Worm (Caenorhabditis elegans) whole organism, L4 larva: ENCODE measurements around the gene btbd-10.

Experiments used
- F10B5.3 ChIP-seq: sonication (generic microtip); optimal IDR thresholded peaks from 2 replicates; lab custom pipeline; 2016; ENCODE audit warnings: mild to moderate bottlenecking, missing genetic modification characterization, missing compliant biosample characterization
- F44E2.7 ChIP-seq: fragments of 200-800 bp; sonication (Bioruptor generic); IDR thresholded peaks from 2 replicates; pipeline ENCODE4 v2.1.2; 2022; ENCODE audit warnings: missing genetic modification characterization, missing compliant biosample characterization
- T20F7.1 ChIP-seq: fragments of 200-800 bp; sonication (Bioruptor generic); optimal IDR thresholded peaks from 2 replicates; lab custom pipeline; 2018; ENCODE audit warnings: mild to moderate bottlenecking, missing genetic modification characterization, missing compliant biosample characterization
- T26A8.4 ChIP-seq: fragments of 200-800 bp; sonication (Bioruptor generic); IDR thresholded peaks from 2 replicates; pipeline ENCODE4 v1.3.6; 2022; ENCODE audit warnings: missing genetic modification characterization, missing compliant biosample characterization
- Y105C5A.15 ChIP-seq: fragments of 200-800 bp; sonication (Bioruptor generic); IDR thresholded peaks from 2 replicates; pipeline ENCODE4 v1.3.6; 2022; ENCODE audit warnings: missing genetic modification characterization, missing compliant biosample characterization
- Y5F2A.4 ChIP-seq: fragments of 200-800 bp; sonication (Bioruptor generic); optimal IDR thresholded peaks from 2 replicates; lab custom pipeline; 2018; ENCODE audit warnings: mild to moderate bottlenecking, missing genetic modification characterization, missing compliant biosample characterization
- Y75B8A.6 ChIP-seq: fragments of 200-800 bp; sonication (Bioruptor generic); IDR thresholded peaks from 2 replicates; pipeline ENCODE4 v1.3.6; 2022; ENCODE audit warnings: missing genetic modification reagents, missing genetic modification characterization, missing compliant biosample characterization
- ZK546.5 ChIP-seq, 2 experiments: sonication (generic microtip); optimal IDR thresholded peaks; 2 replicates each; lab custom pipeline; 2017; ENCODE audit warnings: missing biosample characterization in 2 of 2, missing genetic modification characterization in 2 of 2
- aha-1 ChIP-seq: fragments of 150-350 bp; peaks from one replicate; lab custom pipeline; 2014; ENCODE audit warnings: missing biosample characterization, missing genetic modification characterization
- aly-2 ChIP-seq: sonication (generic microtip); optimal IDR thresholded peaks from 2 replicates; lab custom pipeline; 2018; ENCODE audit warnings: missing biosample characterization, missing genetic modification characterization
- ama-1 ChIP-seq: fragments of 150-350 bp; optimal IDR thresholded peaks from 2 replicates; lab custom pipeline; 2014; ENCODE audit warnings: inconsistent platforms, mixed read lengths
- attf-4 ChIP-seq: sonication (generic microtip); optimal IDR thresholded peaks from 3 replicates; lab custom pipeline; 2017; ENCODE audit warnings: missing biosample characterization, missing genetic modification characterization
- ceh-20 ChIP-seq: fragments of 200-800 bp; sonication (Bioruptor generic); IDR thresholded peaks from 2 replicates; pipeline ENCODE4 v1.3.6; 2022; ENCODE audit warnings: missing genetic modification reagents, missing genetic modification characterization, missing compliant biosample characterization
- ceh-28 ChIP-seq: fragments of 150-350 bp; optimal IDR thresholded peaks from 2 replicates; lab custom pipeline; 2014; ENCODE audit warnings: missing biosample characterization, missing genetic modification reagents, missing genetic modification characterization
- ceh-32 ChIP-seq: sonication (generic microtip); optimal IDR thresholded peaks from 2 replicates; lab custom pipeline; 2016; ENCODE audit warnings: mild to moderate bottlenecking, missing genetic modification characterization, missing compliant biosample characterization; ENCODE audit not compliant: poor library complexity
- ceh-62 ChIP-seq: sonication (generic microtip); optimal IDR thresholded peaks from 2 replicates; lab custom pipeline; 2017; ENCODE audit warnings: missing biosample characterization, missing genetic modification characterization
- ceh-82 ChIP-seq: sonication (generic microtip); optimal IDR thresholded peaks from 2 replicates; lab custom pipeline; 2017; ENCODE audit warnings: missing biosample characterization, missing genetic modification characterization
- ces-1 ChIP-seq: fragments of 150-350 bp; sonication (generic microtip); optimal IDR thresholded peaks from 4 replicates; lab custom pipeline; 2014; ENCODE audit warnings: missing biosample characterization, missing genetic modification reagents, missing genetic modification characterization
- cey-2 ChIP-seq: sonication (generic microtip); optimal IDR thresholded peaks from 3 replicates; lab custom pipeline; 2017; ENCODE audit warnings: missing genetic modification characterization, mild to moderate bottlenecking, missing compliant biosample characterization, antibody characterized with exemption, borderline replicate concordance; ENCODE audit not compliant: insufficient read depth
- ctbp-1 ChIP-seq: fragments of 200-800 bp; sonication (Bioruptor generic); IDR thresholded peaks from 2 replicates; pipeline ENCODE4 v1.3.6; 2022; ENCODE audit warnings: missing genetic modification reagents, missing genetic modification characterization, missing compliant biosample characterization
- daf-12 ChIP-seq: fragments of 150-350 bp; optimal IDR thresholded peaks from 2 replicates; lab custom pipeline; 2014; ENCODE audit warnings: missing biosample characterization, missing genetic modification reagents, missing genetic modification characterization
- daf-16 ChIP-seq, 3 experiments: sonication (generic microtip); optimal IDR thresholded peaks; 2 replicates each; lab custom pipeline; 2016 to 2017; ENCODE audit warnings: missing genetic modification characterization in 3 of 3, missing genetic modification reagents in 3 of 3, mild to moderate bottlenecking in 2 of 3, missing compliant biosample characterization in 2 of 3, missing biosample characterization in 1 of 3, moderate library complexity in 1 of 3
- daf-19 ChIP-seq: fragments of 200-800 bp; sonication (Bioruptor generic); conservative IDR thresholded peaks from 2 replicates; pipeline ENCODE4 v1.3.6; 2022; ENCODE audit warnings: missing genetic modification characterization, missing compliant biosample characterization
- dmd-8 ChIP-seq: fragments of 200-800 bp; sonication (Bioruptor generic); IDR thresholded peaks from 2 replicates; pipeline ENCODE4 v1.3.6; 2022; ENCODE audit warnings: missing genetic modification characterization, missing compliant biosample characterization
- dmd-9 ChIP-seq: fragments of 200-800 bp; sonication (Bioruptor generic); IDR thresholded peaks from 2 replicates; pipeline ENCODE4 v1.3.6; 2022; ENCODE audit warnings: missing genetic modification reagents, missing genetic modification characterization, missing compliant biosample characterization
- dpl-1 ChIP-seq: fragments of 150-350 bp; optimal IDR thresholded peaks from 2 replicates; lab custom pipeline; 2014; ENCODE audit warnings: missing biosample characterization, missing genetic modification reagents, missing genetic modification characterization
- hlh-30 ChIP-seq: sonication (generic microtip); optimal IDR thresholded peaks from 2 replicates; lab custom pipeline; 2017; ENCODE audit warnings: antibody characterized with exemption, mild to moderate bottlenecking, missing genetic modification characterization, missing compliant biosample characterization; ENCODE audit not compliant: insufficient read depth
- hmg-1.1 ChIP-seq: fragments of 200-800 bp; sonication (Bioruptor generic); IDR thresholded peaks from 2 replicates; pipeline ENCODE4 v1.3.6; 2022; ENCODE audit warnings: missing genetic modification reagents, missing genetic modification characterization, missing compliant biosample characterization
- jun-1 ChIP-seq: fragments of 150-350 bp; optimal IDR thresholded peaks from 2 replicates; lab custom pipeline; 2014; ENCODE audit warnings: missing biosample characterization, missing genetic modification reagents, missing genetic modification characterization
- lim-7 ChIP-seq: fragments of 200-800 bp; sonication (Bioruptor generic); IDR thresholded peaks from 2 replicates; pipeline ENCODE4 v1.3.6; 2022; ENCODE audit warnings: missing genetic modification characterization, missing compliant biosample characterization
- lin-1 ChIP-seq: fragments of 200-800 bp; sonication (Bioruptor generic); IDR thresholded peaks from 2 replicates; pipeline ENCODE4 v1.3.6; 2022; ENCODE audit warnings: missing genetic modification reagents, missing genetic modification characterization, missing compliant biosample characterization
- lir-3 ChIP-seq: sonication (generic microtip); optimal IDR thresholded peaks from 2 replicates; lab custom pipeline; 2016; ENCODE audit warnings: mild to moderate bottlenecking, missing genetic modification characterization, missing compliant biosample characterization
- mdt-29 ChIP-seq: fragments of 200-800 bp; sonication (Bioruptor generic); IDR thresholded peaks from 2 replicates; pipeline ENCODE4 v1.3.6; 2022; ENCODE audit warnings: missing genetic modification reagents, missing genetic modification characterization, missing compliant biosample characterization
- mep-1 ChIP-seq: fragments of 150-350 bp; sonication (generic microtip); optimal IDR thresholded peaks from 3 replicates; lab custom pipeline; 2014; ENCODE audit warnings: missing biosample characterization, missing genetic modification characterization
- mxl-2 ChIP-seq: fragments of 200-800 bp; sonication (Bioruptor generic); conservative IDR thresholded peaks from 2 replicates; pipeline ENCODE4 v1.3.6; 2022; ENCODE audit warnings: missing genetic modification reagents, missing genetic modification characterization, missing compliant biosample characterization
- nhr-111 ChIP-seq: fragments of 200-800 bp; sonication (Bioruptor generic); optimal IDR thresholded peaks from 2 replicates; lab custom pipeline; 2018; ENCODE audit warnings: mild to moderate bottlenecking, missing genetic modification characterization, missing compliant biosample characterization
- nhr-28 ChIP-seq: fragments of 150-350 bp; optimal IDR thresholded peaks from 2 replicates; lab custom pipeline; 2014; ENCODE audit warnings: missing biosample characterization, missing genetic modification characterization
- nhr-76 ChIP-seq: fragments of 150-350 bp; optimal IDR thresholded peaks from 2 replicates; lab custom pipeline; 2014; ENCODE audit warnings: missing biosample characterization, missing genetic modification characterization
- php-3 ChIP-seq: fragments of 200-800 bp; sonication (Bioruptor generic); IDR thresholded peaks from 2 replicates; pipeline ENCODE4 v1.3.6; 2022; ENCODE audit warnings: missing genetic modification reagents, missing genetic modification characterization, missing compliant biosample characterization
- rbr-2 ChIP-seq: sonication (generic microtip); optimal IDR thresholded peaks from 2 replicates; lab custom pipeline; 2016; ENCODE audit warnings: missing genotype, missing genetic modification characterization, missing compliant biosample characterization
- saeg-2 ChIP-seq: fragments of 200-800 bp; sonication (Bioruptor generic); IDR thresholded peaks from 2 replicates; pipeline ENCODE4 v1.3.6; 2022; ENCODE audit warnings: missing genetic modification reagents, missing genetic modification characterization, missing compliant biosample characterization
- sdz-12 ChIP-seq: fragments of 200-800 bp; sonication (Bioruptor generic); optimal IDR thresholded peaks from 2 replicates; lab custom pipeline; 2018; ENCODE audit warnings: mild to moderate bottlenecking, missing genetic modification characterization, missing compliant biosample characterization
- set-16 ChIP-seq: fragments of 200-800 bp; sonication (Bioruptor generic); IDR thresholded peaks from 2 replicates; pipeline ENCODE4 v1.3.6; 2022; ENCODE audit warnings: missing genetic modification reagents, missing genetic modification characterization, missing compliant biosample characterization
- spr-3 ChIP-seq: fragments of 200-800 bp; sonication (Bioruptor generic); optimal IDR thresholded peaks from 2 replicates; lab custom pipeline; 2018; ENCODE audit warnings: mild to moderate bottlenecking, missing genetic modification characterization, missing compliant biosample characterization
- tra-1 ChIP-seq: fragments of 200-800 bp; sonication (Bioruptor generic); IDR thresholded peaks from 2 replicates; pipeline ENCODE4 v1.3.6; 2022; ENCODE audit warnings: missing genetic modification reagents, missing genetic modification characterization, missing compliant biosample characterization
- unc-39 ChIP-seq: sonication (generic microtip); optimal IDR thresholded peaks from 2 replicates; lab custom pipeline; 2017; ENCODE audit warnings: missing biosample characterization, missing genetic modification characterization
- vab-7 ChIP-seq: fragments of 200-800 bp; sonication (Bioruptor generic); IDR thresholded peaks from 2 replicates; pipeline ENCODE4 v1.3.6; 2022; ENCODE audit warnings: missing genetic modification reagents, missing genetic modification characterization, missing compliant biosample characterization
- zfp-2 ChIP-seq: sonication (generic microtip); optimal IDR thresholded peaks from 2 replicates; lab custom pipeline; 2016; ENCODE audit warnings: mild to moderate bottlenecking, missing genetic modification characterization, missing compliant biosample characterization
- zfp-3 ChIP-seq: fragments of 200-800 bp; sonication (Bioruptor generic); conservative IDR thresholded peaks from 2 replicates; pipeline ENCODE4 v1.3.6; 2022; ENCODE audit warnings: missing genetic modification reagents, missing genetic modification characterization, missing compliant biosample characterization
- zip-2 ChIP-seq: fragments of 150-350 bp; optimal IDR thresholded peaks from 2 replicates; lab custom pipeline; 2014; ENCODE audit warnings: missing biosample characterization, missing genetic modification characterization

Gene btbd-10

DNA sequence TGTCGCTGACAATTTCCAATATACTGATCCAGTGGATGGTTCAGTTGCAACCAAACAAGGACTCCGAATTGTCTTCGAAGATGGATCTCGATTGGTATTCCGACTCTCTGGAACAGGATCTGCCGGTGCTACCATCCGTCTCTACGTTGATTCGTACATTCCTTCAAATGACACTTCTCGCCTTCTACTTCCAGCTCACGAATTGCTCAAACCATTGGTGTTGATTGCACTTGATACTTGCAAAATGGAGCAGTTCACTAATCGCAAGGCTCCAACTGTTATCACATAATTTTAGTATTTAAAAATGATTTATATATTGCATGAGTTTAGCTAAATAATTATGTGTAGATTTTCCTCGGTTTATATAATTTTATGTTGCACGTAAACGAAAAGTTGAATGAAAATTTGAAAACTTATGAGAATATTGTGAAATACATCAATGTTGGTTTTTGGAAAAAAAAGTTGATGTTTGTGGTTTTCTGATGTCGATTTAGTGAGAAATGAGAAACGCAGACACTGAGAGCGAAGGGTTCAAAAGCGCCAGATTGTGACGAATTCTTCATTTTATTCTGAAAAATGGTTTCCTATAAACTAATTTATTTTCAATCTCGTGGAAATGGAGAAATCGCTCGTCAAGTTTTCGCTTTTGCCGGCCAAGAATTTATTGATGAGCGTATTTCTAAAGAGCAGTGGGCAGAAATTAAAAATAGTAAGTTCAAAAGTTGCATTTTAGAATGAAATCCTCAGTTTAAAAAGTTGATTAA, 13.6 kb upstream of the btbd-10 start, which contains the start of gene gst-9 (continued):
- TF ChIP-seq unc-39 (tag; lab: Kevin White, UChicago) (no peak), T20F7.1 (GFP tag; lab: Kevin White, UChicago) (peak; percentile 13), tra-1 (GFP tag; lab: Robert Waterston, UW) (no peak), dpl-1 (GFP tag; lab: Kevin White, UChicago) (no peak), zfp-2 (no peak), rbr-2 (tag; lab: Kevin White, UChicago) (no peak), dmd-9 (GFP tag; lab: Robert Waterston, UW) (no peak), ceh-32 (tag; lab: Kevin White, UChicago) (no peak), nhr-76 (tag; lab: Kevin White, UChicago) (no peak), zfp-3 (GFP tag; lab: Robert Waterston, UW) (peak; percentile 92), ctbp-1 (GFP tag; lab: Robert Waterston, UW) (0 out of 2 replicates have a peak, but pooled peaks have one; percentile 19), daf-19 (GFP tag; lab: Robert Waterston, UW) (no peak), set-16 (no peak), jun-1 (no peak), ceh-20 (GFP tag; lab: Robert Waterston, UW) (no peak), lir-3 (no peak), daf-16 (GFP tag; optimal IDR thresholded peaks at IDR 0.05; lab: Kevin White, UChicago) (no peak), daf-16 (tag; optimal IDR thresholded peaks at IDR 0.05; lab: Kevin White, UChicago) (peak; percentile 59), mdt-29 (GFP tag; lab: Robert Waterston, UW) (peak; percentile 39; the same call in 1 of the 2 replicates), aly-2 (tag; lab: Kevin White, UChicago) (no peak), mxl-2 (GFP tag; lab: Robert Waterston, UW) (0 out of 2 replicates have a peak, but pooled peaks have one; percentile 28), ZK546.5 (tag; optimal IDR thresholded peaks at IDR 0.05; lab: Kevin White, UChicago) (no peak), T26A8.4 (peak; percentile 48; the same call in 1 of the 2 replicates), spr-3 (peak; percentile 25), aha-1 (tag; lab: Kevin White, UChicago) (peak; percentile 65), hlh-30 (peak; percentile 10), ceh-82 (no peak), mep-1 (peak; percentile 56), Y105C5A.15 (GFP tag; lab: Robert Waterston, UW) (no peak), F10B5.3 (no peak), lim-7 (GFP tag; lab: Robert Waterston, UW) (no peak), vab-7 (GFP tag; lab: Robert Waterston, UW) (no peak), attf-4 (no peak), Y75B8A.6 (no peak; the same call in 1 of the 2 replicates), php-3 (0 out of 2 replicates have a peak, but pooled peaks have one; percentile 45), cey-2 (tag; lab: Kevin White, UChicago) (no peak), ama-1 (lab: Kevin White, UChicago) (peak; percentile 69), ceh-28 (no peak), hmg-1.1 (GFP tag; lab: Robert Waterston, UW) (no peak), ces-1 (no peak), nhr-111 (no peak), ceh-62 (tag; lab: Kevin White, UChicago) (no peak), nhr-28 (tag; lab: Kevin White, UChicago) (peak; percentile 56), sdz-12 (GFP tag; lab: Kevin White, UChicago) (no peak), saeg-2 (no peak), Y5F2A.4 (GFP tag; lab: Kevin White, UChicago) (peak; percentile 17), F44E2.7 (GFP tag; lab: Robert Waterston, UW) (no peak), zip-2 (tag; lab: Kevin White, UChicago) (no peak), lin-1 (GFP tag; lab: Robert Waterston, UW) (no peak), daf-12 (tag; lab: Kevin White, UChicago) (no peak), dmd-8 (GFP tag; lab: Robert Waterston, UW) (0 out of 2 replicates have a peak, but pooled peaks have one; percentile 4)
